Fruit fly (Drosophila melanogaster): ENCODE measurements around the gene CG1979.

The CG1979 gene

dm6 chr3R:7080157-7080916 is 26.0 kb downstream of the CG1979 start, which contains the start of gene Ref1:
Gene Ref1 (minus strand): TSS chr3R:7080387.
- TF ChIP-seq kay (GFP tag; ENCODE audit: borderline replicate concordance) (no peak), cnc (optimal IDR thresholded peaks at IDR 0.05) (no peak), CG5204 (GFP tag; optimal IDR thresholded peaks at IDR 0.05) (no peak), bab1 (GFP tag; optimal IDR thresholded peaks at IDR 0.05) (peak; percentile 9), CG7101 (tag; optimal IDR thresholded peaks at IDR 0.05) (peak; percentile 4), Mnt (GFP tag; optimal IDR thresholded peaks at IDR 0.05) (peak; percentile 19)

- TF ChIP-seq CG12768 (GFP tag; optimal IDR thresholded peaks at IDR 0.05): peak; percentile 42
- peak; percentile 32 for TF ChIP-seq Mnt (GFP tag; optimal IDR thresholded peaks at IDR 0.05)
- TF ChIP-seq pad (GFP tag; optimal IDR thresholded peaks at IDR 0.05): no peak
- peak; percentile 55 for TF ChIP-seq toe (GFP tag; optimal IDR thresholded peaks at IDR 0.05)
- TF ChIP-seq Clk (GFP tag; optimal IDR thresholded peaks at IDR 0.05): no peak
- TF ChIP-seq cnc (optimal IDR thresholded peaks at IDR 0.05): no peak
- peak; percentile 68 for TF ChIP-seq bab1 (GFP tag; optimal IDR thresholded peaks at IDR 0.05)
- peak; percentile 3 for TF ChIP-seq tj (GFP tag; optimal IDR thresholded peaks at IDR 0.05)
- no peak for TF ChIP-seq ovo (GFP tag; optimal IDR thresholded peaks at IDR 0.05)
- peak; percentile 3 for TF ChIP-seq cic (GFP tag; optimal IDR thresholded peaks at IDR 0.05)
- TF ChIP-seq CG1620 (GFP tag; optimal IDR thresholded peaks at IDR 0.05): peak; percentile 39
- no peak for TF ChIP-seq CG14711 (tag; optimal IDR thresholded peaks at IDR 0.05)
- TF ChIP-seq Crg-1 (GFP tag; optimal IDR thresholded peaks at IDR 0.05): no peak
- TF ChIP-seq CG33017 (tag; optimal IDR thresholded peaks at IDR 0.05): no peak
- peak; percentile 23 for TF ChIP-seq CG7101 (tag; optimal IDR thresholded peaks at IDR 0.05)
- no peak for TF ChIP-seq CG5204 (GFP tag; optimal IDR thresholded peaks at IDR 0.05)
- TF ChIP-seq Hr96 (GFP tag; optimal IDR thresholded peaks at IDR 0.05): no peak
- no peak for TF ChIP-seq kay (GFP tag; ENCODE audit: borderline replicate concordance)
- TF ChIP-seq CG7045 (GFP tag; optimal IDR thresholded peaks at IDR 0.05): no peak
- peak; percentile 17 for TF ChIP-seq CG11617 (GFP tag; optimal IDR thresholded peaks at IDR 0.05)
Observed at dm6 chr3R:7081972-7082371, 27.6 kb downstream of the CG1979 start, which contains the start of gene Dpck. Gene Dpck (plus strand): TSS chr3R:7082182.

DNA sequence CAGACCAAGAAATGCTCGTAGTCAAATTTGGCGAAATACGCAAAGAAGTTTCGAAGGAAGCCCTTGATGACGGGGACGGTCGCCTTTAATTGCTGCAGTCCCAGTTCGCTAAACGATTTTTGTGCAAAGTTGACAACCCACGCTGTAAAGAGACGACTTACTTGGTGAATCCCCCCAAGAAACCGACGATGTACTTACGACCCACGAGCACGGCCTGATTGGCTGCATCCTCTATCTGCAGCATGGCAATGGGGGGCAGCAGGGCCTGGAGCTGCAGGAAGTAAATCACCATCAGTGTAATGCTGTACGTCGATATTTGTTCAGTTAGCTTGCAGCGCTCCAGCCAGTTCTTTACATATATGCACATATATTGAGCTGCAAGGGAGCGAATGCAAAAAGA is 29.4 kb downstream of the CG1979 start:
- TF ChIP-seq Mnt (GFP tag; optimal IDR thresholded peaks at IDR 0.05) (no peak), ovo (GFP tag; optimal IDR thresholded peaks at IDR 0.05) (no peak), bab1 (GFP tag; optimal IDR thresholded peaks at IDR 0.05) (no peak), CG5204 (GFP tag; optimal IDR thresholded peaks at IDR 0.05) (no peak), kay (GFP tag; ENCODE audit: borderline replicate concordance) (no peak), CG12768 (GFP tag; optimal IDR thresholded peaks at IDR 0.05) (no peak), CG7101 (tag; optimal IDR thresholded peaks at IDR 0.05) (no peak), CG11617 (GFP tag; optimal IDR thresholded peaks at IDR 0.05) (no peak), CG14711 (tag; optimal IDR thresholded peaks at IDR 0.05) (no peak), cnc (optimal IDR thresholded peaks at IDR 0.05) (no peak), CG7045 (GFP tag; optimal IDR thresholded peaks at IDR 0.05) (no peak), pad (GFP tag; optimal IDR thresholded peaks at IDR 0.05) (no peak), CG1620 (GFP tag; optimal IDR thresholded peaks at IDR 0.05) (no peak), Crg-1 (GFP tag; optimal IDR thresholded peaks at IDR 0.05) (no peak), CG33017 (tag; optimal IDR thresholded peaks at IDR 0.05) (no peak), toe (GFP tag; optimal IDR thresholded peaks at IDR 0.05) (no peak), Clk (GFP tag; optimal IDR thresholded peaks at IDR 0.05) (no peak)

DNA sequence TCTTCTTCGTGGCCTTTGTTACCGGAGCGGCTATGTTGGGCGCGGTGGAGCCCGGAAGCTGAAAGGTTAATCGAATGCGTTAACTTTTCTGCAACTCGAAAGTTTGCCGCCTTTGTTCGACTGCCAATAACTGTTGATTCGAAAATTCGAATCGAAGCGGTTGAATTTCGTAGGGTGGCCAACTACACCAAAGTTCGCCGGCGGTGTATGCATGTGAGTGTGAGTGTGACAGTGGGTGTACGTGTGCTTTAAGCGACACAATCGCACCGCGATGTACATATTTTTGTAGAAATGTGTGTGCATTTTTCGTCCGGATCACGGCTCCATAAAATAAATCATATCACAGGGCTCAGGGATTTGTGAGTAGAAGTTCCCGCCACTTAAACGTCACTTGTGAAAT is 31.1 kb downstream of the CG1979 start:
- TF ChIP-seq CG33017 (tag; optimal IDR thresholded peaks at IDR 0.05): no peak
- peak; percentile 87 for TF ChIP-seq CG14711 (tag; optimal IDR thresholded peaks at IDR 0.05)

dm6 chr3R:7085983-7086376 is 31.6 kb downstream of the CG1979 start, which contains the start of gene Tailor:
Gene Tailor (minus strand): TSS chr3R:7086083.
- no peak for TF ChIP-seq CG1620 (GFP tag; optimal IDR thresholded peaks at IDR 0.05)
- TF ChIP-seq CG11617 (GFP tag; optimal IDR thresholded peaks at IDR 0.05): no peak
- TF ChIP-seq cnc (optimal IDR thresholded peaks at IDR 0.05): no peak
- no peak for TF ChIP-seq bab1 (GFP tag; optimal IDR thresholded peaks at IDR 0.05)
- no peak for TF ChIP-seq CG14711 (tag; optimal IDR thresholded peaks at IDR 0.05)
- no peak for TF ChIP-seq kay (GFP tag; ENCODE audit: borderline replicate concordance)

DNA sequence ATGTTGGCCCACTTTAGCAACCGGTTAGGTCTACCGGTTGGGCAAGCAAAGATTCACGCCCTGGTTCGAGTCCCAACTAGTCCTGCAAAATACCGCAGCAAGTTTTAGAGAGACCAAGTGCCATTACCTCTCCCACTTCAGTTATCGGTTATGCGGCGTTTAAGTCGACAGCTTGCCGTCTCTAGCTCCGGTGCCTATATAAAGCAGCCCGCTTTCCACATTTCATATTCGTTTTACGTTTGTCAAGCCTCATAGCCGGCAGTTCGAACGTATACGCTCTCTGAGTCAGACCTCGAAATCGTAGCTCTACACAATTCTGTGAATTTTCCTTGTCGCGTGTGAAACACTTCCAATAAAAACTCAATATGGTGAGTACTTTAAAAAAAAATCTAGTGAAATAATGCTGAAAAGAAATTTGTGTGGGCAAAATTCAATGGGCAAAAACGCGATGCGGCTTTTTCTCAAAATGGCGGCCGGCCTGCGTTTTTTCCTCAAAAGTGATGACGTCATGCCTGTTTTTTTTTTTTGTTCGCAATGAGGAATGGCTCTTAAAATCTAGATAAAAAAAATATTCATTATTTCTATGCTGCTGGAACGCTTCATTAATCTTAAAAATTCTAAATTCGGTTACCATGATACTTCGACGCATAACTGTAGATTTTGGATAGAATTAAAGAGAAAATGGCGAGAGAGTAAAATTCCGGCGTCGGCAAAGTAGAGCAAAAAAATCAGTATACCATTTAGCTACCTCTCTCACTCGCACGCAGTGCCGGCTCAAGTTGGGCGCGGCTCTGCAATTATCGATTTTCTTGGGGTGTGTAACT is 32.2 kb downstream of the CG1979 start, which contains the start of gene alphaTub84B:
TSS of gene alphaTub84B (plus strand) at position 223 of the 824 bp plus-strand sequence.
- no peak for TF ChIP-seq kay (GFP tag; ENCODE audit: borderline replicate concordance)
- peak; percentile 79 for TF ChIP-seq bab1 (GFP tag; optimal IDR thresholded peaks at IDR 0.05)
- TF ChIP-seq Clk (GFP tag; optimal IDR thresholded peaks at IDR 0.05): no peak
- no peak for TF ChIP-seq CG5204 (GFP tag; optimal IDR thresholded peaks at IDR 0.05)
- TF ChIP-seq CG14711 (tag; optimal IDR thresholded peaks at IDR 0.05): peak; percentile 51
- peak; percentile 73 for TF ChIP-seq tj (GFP tag; optimal IDR thresholded peaks at IDR 0.05)
- peak; percentile 73 for TF ChIP-seq CG11617 (GFP tag; optimal IDR thresholded peaks at IDR 0.05)
- peak; percentile 66 for TF ChIP-seq CG33017 (tag; optimal IDR thresholded peaks at IDR 0.05)
- peak in 1 of 2 experiments; percentile 10 for TF ChIP-seq cnc (optimal IDR thresholded peaks at IDR 0.05)
- peak; percentile 43 for TF ChIP-seq CG12768 (GFP tag; optimal IDR thresholded peaks at IDR 0.05)
- TF ChIP-seq pad (GFP tag; optimal IDR thresholded peaks at IDR 0.05): no peak
- TF ChIP-seq cic (GFP tag; optimal IDR thresholded peaks at IDR 0.05): peak; percentile 86
- peak; percentile 80 for TF ChIP-seq Hr96 (GFP tag; optimal IDR thresholded peaks at IDR 0.05)
- peak; percentile 37 for TF ChIP-seq CG7045 (GFP tag; optimal IDR thresholded peaks at IDR 0.05)
- TF ChIP-seq Crg-1 (GFP tag; optimal IDR thresholded peaks at IDR 0.05): peak; percentile 84
- peak; percentile 61 for TF ChIP-seq CG7101 (tag; optimal IDR thresholded peaks at IDR 0.05)
- peak; percentile 91 for TF ChIP-seq Mnt (GFP tag; optimal IDR thresholded peaks at IDR 0.05)
- no peak for TF ChIP-seq toe (GFP tag; optimal IDR thresholded peaks at IDR 0.05)
- peak; percentile 59 for TF ChIP-seq CG1620 (GFP tag; optimal IDR thresholded peaks at IDR 0.05)
- no peak for TF ChIP-seq ovo (GFP tag; optimal IDR thresholded peaks at IDR 0.05)

Measured in whole organism, adult.